Worm (Caenorhabditis elegans) whole organism, L4 larva: Measurements from ENCODE around the gene Y58A7A.3.

Source experiments
- aly-2 ChIP-seq: sonication (generic microtip); optimal IDR thresholded peaks from 2 replicates; lab custom pipeline; 2018; ENCODE audit warnings: missing biosample characterization, missing genetic modification characterization
- ceh-62 ChIP-seq: sonication (generic microtip); optimal IDR thresholded peaks from 2 replicates; lab custom pipeline; 2017; ENCODE audit warnings: missing biosample characterization, missing genetic modification characterization
- daf-16 ChIP-seq, 3 experiments: sonication (generic microtip); optimal IDR thresholded peaks; 2 replicates each; lab custom pipeline; 2016 to 2017; ENCODE audit warnings: missing genetic modification characterization in 3 of 3, missing genetic modification reagents in 3 of 3, mild to moderate bottlenecking in 2 of 3, missing compliant biosample characterization in 2 of 3, missing biosample characterization in 1 of 3, moderate library complexity in 1 of 3
- dpl-1 ChIP-seq: fragments of 150-350 bp; optimal IDR thresholded peaks from 2 replicates; lab custom pipeline; 2014; ENCODE audit warnings: missing biosample characterization, missing genetic modification reagents, missing genetic modification characterization
- jun-1 ChIP-seq: fragments of 150-350 bp; optimal IDR thresholded peaks from 2 replicates; lab custom pipeline; 2014; ENCODE audit warnings: missing biosample characterization, missing genetic modification reagents, missing genetic modification characterization
- mxl-2 ChIP-seq: fragments of 200-800 bp; sonication (Bioruptor generic); conservative IDR thresholded peaks from 2 replicates; pipeline ENCODE4 v1.3.6; 2022; ENCODE audit warnings: missing genetic modification reagents, missing genetic modification characterization, missing compliant biosample characterization
- nhr-11 ChIP-seq: fragments of 150-350 bp; optimal IDR thresholded peaks from 2 replicates; lab custom pipeline; 2014; ENCODE audit warnings: missing biosample characterization, missing genetic modification characterization
- nhr-48 ChIP-seq: sonication (generic microtip); optimal IDR thresholded peaks from 2 replicates; lab custom pipeline; 2016; ENCODE audit warnings: mild to moderate bottlenecking, missing genetic modification characterization, missing compliant biosample characterization
- snpc-4 ChIP-seq: fragments of 150-350 bp; optimal IDR thresholded peaks from 2 replicates; lab custom pipeline; 2014; ENCODE audit warnings: missing biosample characterization, missing genetic modification characterization
- tra-1 ChIP-seq: fragments of 200-800 bp; sonication (Bioruptor generic); IDR thresholded peaks from 2 replicates; pipeline ENCODE4 v1.3.6; 2022; ENCODE audit warnings: missing genetic modification reagents, missing genetic modification characterization, missing compliant biosample characterization
- ztf-11 ChIP-seq: fragments of 150-350 bp; optimal IDR thresholded peaks from 2 replicates; lab custom pipeline; 2014; ENCODE audit warnings: missing biosample characterization, missing genetic modification characterization

DNA sequence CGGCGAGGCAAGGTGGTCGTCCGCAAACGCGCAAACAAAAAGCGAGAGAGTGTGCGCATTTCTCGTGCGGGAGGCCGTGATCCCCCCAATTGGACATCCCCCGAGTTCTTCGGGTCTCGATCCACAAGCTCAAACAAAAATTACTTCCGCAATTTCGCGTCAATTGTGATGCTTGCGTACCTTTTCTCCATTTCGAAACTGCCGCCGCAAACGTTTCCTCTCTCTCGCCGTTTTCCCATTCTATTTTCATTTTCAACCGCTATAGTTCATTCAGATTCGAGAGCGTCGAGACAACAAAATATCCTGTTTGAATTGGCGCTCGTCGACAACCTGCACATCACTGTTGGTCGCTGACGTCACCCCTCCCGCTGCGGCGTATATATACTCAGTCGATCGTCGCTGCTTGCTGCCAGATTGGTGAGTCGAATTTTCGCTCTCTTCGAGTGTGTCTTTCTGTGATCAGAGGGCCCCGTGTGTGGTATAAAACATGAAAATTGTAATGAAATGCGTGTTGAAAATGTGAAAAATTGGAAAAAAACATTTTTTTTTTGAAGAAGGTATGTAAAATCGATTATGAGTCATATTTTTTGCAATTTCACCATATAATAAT is 31.3 kb downstream of the Y58A7A.3 start, which contains the start of the genes pqn-51 and K11D12.14:
- peak; percentile 22 for TF ChIP-seq aly-2 (tag; lab: Kevin White, UChicago)
- peak; percentile 33; the same call in 1 of the 2 replicates for TF ChIP-seq mxl-2
- peak; percentile 89 for TF ChIP-seq nhr-48
- TF ChIP-seq snpc-4 (tag; lab: Kevin White, UChicago) = no peak
- TF ChIP-seq daf-16 (GFP tag; optimal IDR thresholded peaks at IDR 0.05; lab: Kevin White, UChicago) = peak; percentile 48 to 74
- TF ChIP-seq daf-16 (tag; optimal IDR thresholded peaks at IDR 0.05; lab: Kevin White, UChicago) = peak; percentile 81
- peak; percentile 91 for TF ChIP-seq tra-1 (GFP tag; lab: Robert Waterston, UW)
- no peak for TF ChIP-seq ztf-11 (tag; lab: Kevin White, UChicago)
- TF ChIP-seq jun-1 (tag; lab: Kevin White, UChicago) = peak; percentile 88
- TF ChIP-seq nhr-11 (tag; lab: Kevin White, UChicago) = peak; percentile 87
- TF ChIP-seq dpl-1 = peak; percentile 90
- TF ChIP-seq ceh-62 (tag; lab: Kevin White, UChicago) = no peak
